Worm (Caenorhabditis elegans) whole organism, L1 larva: ENCODE results near the gene K08H2.7.

Source experiments
- C04F5.9 ChIP-seq: sonication (generic microtip); optimal IDR thresholded peaks from 2 replicates; lab custom pipeline; 2016; ENCODE audit warnings: missing genetic modification characterization, missing compliant biosample characterization
- F16B12.6 ChIP-seq: fragments of 150-350 bp; optimal IDR thresholded peaks from 2 replicates; lab custom pipeline; 2014; ENCODE audit warnings: missing biosample characterization, missing genetic modification characterization
- ama-1 ChIP-seq: fragments of 150-350 bp; optimal IDR thresholded peaks from 2 replicates; lab custom pipeline; 2014
- blmp-1 ChIP-seq: fragments of 150-350 bp; optimal IDR thresholded peaks from 2 replicates; lab custom pipeline; 2014; ENCODE audit warnings: missing biosample characterization, missing genetic modification characterization
- ceh-8 ChIP-seq: fragments of 200-800 bp; sonication (Bioruptor generic); optimal IDR thresholded peaks from 2 replicates; lab custom pipeline; 2018; ENCODE audit warnings: mild to moderate bottlenecking, missing genetic modification characterization, moderate library complexity, missing compliant biosample characterization
- ceh-82 ChIP-seq, 3 experiments: fragments of 150-350 bp in 1 of 3; sonication (generic microtip) in 2 of 3; optimal IDR thresholded peaks; 2 replicates each; lab custom pipeline; 2014 to 2017; ENCODE audit warnings: missing biosample characterization in 3 of 3, missing genetic modification characterization in 3 of 3
- ceh-90 ChIP-seq: sonication (generic microtip); optimal IDR thresholded peaks from 2 replicates; lab custom pipeline; 2016; ENCODE audit warnings: missing genetic modification characterization, missing compliant biosample characterization
- dpl-1 ChIP-seq, 3 experiments: fragments of 150-350 bp in 2 of 3; sonication (generic microtip) in 1 of 3; optimal IDR thresholded peaks; 2 replicates each; lab custom pipeline; 2014 to 2017; ENCODE audit warnings: missing biosample characterization in 3 of 3, missing genetic modification characterization in 3 of 3, missing genetic modification reagents in 3 of 3
- efl-3 ChIP-seq: fragments of 200-800 bp; sonication (Bioruptor generic); optimal IDR thresholded peaks from 2 replicates; lab custom pipeline; 2018; ENCODE audit warnings: mild to moderate bottlenecking, missing genetic modification characterization, missing compliant biosample characterization
- fkh-4 ChIP-seq: sonication (generic microtip); optimal IDR thresholded peaks from 2 replicates; lab custom pipeline; 2016; ENCODE audit warnings: missing compliant biosample characterization, missing genetic modification characterization, borderline replicate concordance
- fkh-8 ChIP-seq: sonication (generic microtip); optimal IDR thresholded peaks from 2 replicates; lab custom pipeline; 2016; ENCODE audit warnings: mild to moderate bottlenecking, missing genetic modification characterization, missing compliant biosample characterization
- fos-1 ChIP-seq: fragments of 150-350 bp; optimal IDR thresholded peaks from 2 replicates; lab custom pipeline; 2014; ENCODE audit warnings: missing biosample characterization, missing genetic modification characterization
- hlh-4 ChIP-seq: sonication (generic microtip); optimal IDR thresholded peaks from 2 replicates; lab custom pipeline; 2016; ENCODE audit warnings: mild to moderate bottlenecking, missing genetic modification characterization, missing compliant biosample characterization
- hpl-2 ChIP-seq: fragments of 150-350 bp; optimal IDR thresholded peaks from 2 replicates; lab custom pipeline; 2014; ENCODE audit warnings: missing biosample characterization, missing genetic modification reagents, missing genetic modification characterization
- irx-1 ChIP-seq: sonication (generic microtip); optimal IDR thresholded peaks from 2 replicates; lab custom pipeline; 2016; ENCODE audit warnings: missing genetic modification characterization, missing compliant biosample characterization
- lin-14 ChIP-seq: fragments of 200-800 bp; sonication (Bioruptor generic); optimal IDR thresholded peaks from 2 replicates; lab custom pipeline; 2018; ENCODE audit warnings: mild to moderate bottlenecking, missing genetic modification characterization, moderate library complexity, missing compliant biosample characterization
- lin-15B ChIP-seq: fragments of 150-350 bp; sonication (generic microtip); optimal IDR thresholded peaks from 3 replicates; lab custom pipeline; 2014; ENCODE audit warnings: missing biosample characterization, missing genetic modification characterization
- lin-35 ChIP-seq, 2 experiments: fragments of 150-350 bp; optimal IDR thresholded peaks; 2 replicates each; lab custom pipeline; 2014; ENCODE audit warnings: missing biosample characterization in 2 of 2, missing genetic modification characterization in 2 of 2, missing genetic modification reagents in 2 of 2
- mab-9 ChIP-seq: fragments of 200-800 bp; sonication (Bioruptor generic); IDR thresholded peaks from 2 replicates; pipeline ENCODE4 v1.3.6; 2022; ENCODE audit warnings: missing genetic modification reagents, missing genetic modification characterization, missing compliant biosample characterization
- mef-2 ChIP-seq: fragments of 150-350 bp; optimal IDR thresholded peaks from 2 replicates; lab custom pipeline; 2014; ENCODE audit warnings: missing biosample characterization, missing genetic modification characterization
- mep-1 ChIP-seq: fragments of 150-350 bp; optimal IDR thresholded peaks from 2 replicates; lab custom pipeline; 2014; ENCODE audit warnings: missing biosample characterization, missing genetic modification characterization
- nhr-11 ChIP-seq: fragments of 150-350 bp; optimal IDR thresholded peaks from 2 replicates; lab custom pipeline; 2014; ENCODE audit warnings: missing biosample characterization, missing genetic modification characterization
- nhr-12 ChIP-seq: sonication (generic microtip); optimal IDR thresholded peaks from 2 replicates; lab custom pipeline; 2017; ENCODE audit warnings: missing biosample characterization, missing genetic modification characterization
- nhr-19 ChIP-seq: fragments of 200-800 bp; sonication (Bioruptor generic); conservative IDR thresholded peaks from 2 replicates; pipeline ENCODE4 v1.3.6; 2022; ENCODE audit warnings: missing genetic modification characterization, missing compliant biosample characterization
- nhr-20 ChIP-seq: sonication (generic microtip); optimal IDR thresholded peaks from 2 replicates; lab custom pipeline; 2016; ENCODE audit warnings: mild to moderate bottlenecking, missing genetic modification characterization, missing compliant biosample characterization
- nhr-28 ChIP-seq: fragments of 150-350 bp; optimal IDR thresholded peaks from 2 replicates; lab custom pipeline; 2014; ENCODE audit warnings: missing biosample characterization, missing genetic modification characterization
- nhr-47 ChIP-seq: sonication (generic microtip); optimal IDR thresholded peaks from 2 replicates; lab custom pipeline; 2016; ENCODE audit warnings: mild to moderate bottlenecking, missing genetic modification characterization, moderate library complexity, missing compliant biosample characterization
- nhr-71 ChIP-seq: sonication (generic microtip); optimal IDR thresholded peaks from 2 replicates; lab custom pipeline; 2016; ENCODE audit warnings: mild to moderate bottlenecking, missing genetic modification characterization, moderate library complexity, missing compliant biosample characterization
- nhr-76 ChIP-seq: sonication (generic microtip); optimal IDR thresholded peaks from 2 replicates; lab custom pipeline; 2017; ENCODE audit warnings: missing biosample characterization, missing genetic modification characterization
- nhr-84 ChIP-seq: sonication (generic microtip); optimal IDR thresholded peaks from 2 replicates; lab custom pipeline; 2017; ENCODE audit warnings: missing biosample characterization, missing genetic modification characterization
- nhr-85 ChIP-seq: sonication (generic microtip); peaks from one replicate; lab custom pipeline; 2016; ENCODE audit warnings: missing genetic modification characterization, inconsistent platforms, missing compliant biosample characterization
- rnt-1 ChIP-seq: sonication (generic microtip); optimal IDR thresholded peaks from 2 replicates; lab custom pipeline; 2016; ENCODE audit warnings: mild to moderate bottlenecking, missing genetic modification characterization, moderate library complexity, missing compliant biosample characterization
- snpc-4 ChIP-seq: fragments of 150-350 bp; optimal IDR thresholded peaks from 2 replicates; lab custom pipeline; 2014; ENCODE audit warnings: missing biosample characterization, missing genetic modification characterization
- sox-4 ChIP-seq: sonication (generic microtip); optimal IDR thresholded peaks from 2 replicates; lab custom pipeline; 2016; ENCODE audit warnings: missing genetic modification characterization, missing compliant biosample characterization
- sptf-1 ChIP-seq: fragments of 150-350 bp; optimal IDR thresholded peaks from 2 replicates; lab custom pipeline; 2014; ENCODE audit warnings: missing biosample characterization, missing genetic modification characterization
- sup-37 ChIP-seq: fragments of 200-800 bp; sonication (Bioruptor generic); optimal IDR thresholded peaks from 2 replicates; lab custom pipeline; 2018; ENCODE audit warnings: mild to moderate bottlenecking, missing genetic modification characterization, missing compliant biosample characterization
- swsn-7 ChIP-seq: sonication (generic microtip); optimal IDR thresholded peaks from 2 replicates; lab custom pipeline; 2016; ENCODE audit warnings: missing genetic modification characterization, missing compliant biosample characterization
- tbx-2 ChIP-seq: sonication (generic microtip); optimal IDR thresholded peaks from 2 replicates; lab custom pipeline; 2016; ENCODE audit warnings: missing genetic modification characterization, missing compliant biosample characterization
- unc-130 ChIP-seq: fragments of 150-350 bp; optimal IDR thresholded peaks from 2 replicates; lab custom pipeline; 2017; ENCODE audit warnings: missing biosample characterization, missing genetic modification characterization, inconsistent platforms
- unc-30 ChIP-seq: sonication (generic microtip); optimal IDR thresholded peaks from 2 replicates; lab custom pipeline; 2017; ENCODE audit warnings: missing biosample characterization, missing genetic modification characterization
- unc-86 ChIP-seq: sonication (generic microtip); optimal IDR thresholded peaks from 2 replicates; lab custom pipeline; 2016; ENCODE audit warnings: missing genetic modification characterization, missing compliant biosample characterization
- unc-98 ChIP-seq: fragments of 200-800 bp; sonication (Bioruptor generic); IDR thresholded peaks from 2 replicates; pipeline ENCODE4 v1.3.6; 2022; ENCODE audit warnings: missing genetic modification characterization, missing compliant biosample characterization
- zag-1 ChIP-seq: fragments of 150-350 bp; optimal IDR thresholded peaks from 2 replicates; lab custom pipeline; 2014; ENCODE audit warnings: missing biosample characterization, missing genetic modification characterization
- zip-4 ChIP-seq: fragments of 200-800 bp; sonication (Bioruptor generic); optimal IDR thresholded peaks from 2 replicates; lab custom pipeline; 2018; ENCODE audit warnings: mild to moderate bottlenecking, missing genetic modification characterization, moderate library complexity, missing compliant biosample characterization
- ztf-11 ChIP-seq, 2 experiments: sonication (generic microtip); optimal IDR thresholded peaks; 2 replicates each; lab custom pipeline; 2016 to 2017; ENCODE audit warnings: missing genetic modification characterization in 2 of 2, missing biosample characterization in 1 of 2, missing compliant biosample characterization in 1 of 2
- ztf-4 ChIP-seq: fragments of 150-350 bp; optimal IDR thresholded peaks from 2 replicates; lab custom pipeline; 2014; ENCODE audit warnings: missing biosample characterization, missing genetic modification characterization

The K08H2.7 gene

ce11 chrX:13225111-13225905, 22.9 kb downstream of the K08H2.7 start (continued):
- TF ChIP-seq sup-37 (GFP tag; lab: Kevin White, UChicago) (no peak), unc-98 (GFP tag; lab: Robert Waterston, UW) (no peak), ceh-90 (tag; lab: Kevin White, UChicago) (no peak), mef-2 (no peak), rnt-1 (tag; lab: Kevin White, UChicago) (peak; percentile 35), nhr-12 (tag; lab: Kevin White, UChicago) (no peak), nhr-11 (no peak), nhr-76 (tag; lab: Kevin White, UChicago) (no peak), unc-30 (no peak), snpc-4 (tag; lab: Kevin White, UChicago) (no peak), nhr-20 (peak; percentile 16), lin-15B (tag; lab: Kevin White, UChicago) (no peak), nhr-19 (no peak), nhr-71 (tag; lab: Kevin White, UChicago) (peak; percentile 19), mab-9 (GFP tag; lab: Robert Waterston, UW) (no peak), sox-4 (tag; lab: Kevin White, UChicago) (peak; percentile 14), lin-14 (peak; percentile 47), irx-1 (tag; lab: Kevin White, UChicago) (no peak), hpl-2 (no peak), nhr-85 (peak; percentile 75), nhr-84 (tag; lab: Kevin White, UChicago) (no peak), ztf-4 (no peak), unc-86 (tag; lab: Kevin White, UChicago) (no peak), fos-1 (no peak), ceh-82 (tag; optimal IDR thresholded peaks at IDR 0.05; lab: Kevin White, UChicago) (peak in 1 of 3 experiments; percentile 13), C04F5.9 (tag; lab: Kevin White, UChicago) (no peak), efl-3 (GFP tag; lab: Kevin White, UChicago) (no peak), zag-1 (tag; lab: Kevin White, UChicago) (no peak), mep-1 (tag; lab: Kevin White, UChicago) (peak; percentile 45), zip-4 (GFP tag; lab: Kevin White, UChicago) (no peak), nhr-47 (tag; lab: Kevin White, UChicago) (peak; percentile 17), ama-1 (lab: Kevin White, UChicago) (no peak), lin-35 (GFP tag; optimal IDR thresholded peaks at IDR 0.05; lab: Kevin White, UChicago) (peak in 1 of 2 experiments; percentile 44), swsn-7 (tag; lab: Kevin White, UChicago) (no peak), ztf-11 (tag; optimal IDR thresholded peaks at IDR 0.05; lab: Kevin White, UChicago) (peak in 1 of 2 experiments; percentile 50), nhr-28 (tag; lab: Kevin White, UChicago) (no peak), fkh-8 (peak; percentile 77), fkh-4 (tag; lab: Kevin White, UChicago) (no peak), hlh-4 (tag; lab: Kevin White, UChicago) (peak; percentile 49), F16B12.6 (tag; lab: Kevin White, UChicago) (no peak)

DNA sequence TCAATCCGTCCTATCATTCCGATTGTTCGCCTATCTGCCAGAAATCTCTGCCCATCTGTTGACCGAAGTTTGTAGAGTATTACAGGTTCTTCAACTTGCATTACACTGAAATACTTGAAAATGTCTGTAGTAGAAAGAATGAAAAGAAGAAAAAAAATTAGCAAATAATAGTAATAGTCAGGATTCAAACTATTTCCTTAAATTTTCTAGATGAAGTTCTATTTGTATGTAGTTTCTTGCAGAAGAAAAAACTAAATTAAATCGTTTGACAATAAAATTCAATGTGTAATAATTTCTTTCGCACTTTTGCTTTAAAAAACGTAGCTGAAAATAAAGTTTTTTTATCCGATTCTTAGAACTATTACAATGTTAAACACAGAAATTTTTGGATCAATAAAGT, 23.6 kb downstream of the K08H2.7 start, which contains the start of gene skr-19:
Gene skr-19 (minus strand): TSS at position 101 of the 400 bp plus-strand sequence.
- TF ChIP-seq sox-4 (tag; lab: Kevin White, UChicago), result no peak

DNA sequence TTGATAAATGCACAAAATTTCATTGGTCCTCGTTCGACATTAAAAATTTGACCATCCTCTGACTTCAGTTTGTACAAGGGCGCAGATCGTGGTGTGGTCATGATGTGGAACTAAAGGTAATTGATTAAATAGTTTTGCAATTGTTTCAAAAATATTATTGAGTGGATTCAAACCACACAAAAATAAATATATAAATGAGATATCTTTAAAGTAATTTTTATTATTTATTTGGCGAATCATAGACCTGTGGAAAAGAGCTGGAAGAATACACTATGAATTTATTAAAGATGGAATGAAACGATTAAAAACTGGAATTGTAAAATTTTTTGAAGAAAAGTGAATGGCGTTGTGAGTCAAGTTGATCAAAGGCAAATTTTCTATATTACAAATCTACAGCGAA, 24.8 kb downstream of the K08H2.7 start, which contains the start of gene skr-20:
Gene skr-20 (minus strand): TSS at position 101 of the 400 bp plus-strand sequence.
- TF ChIP-seq blmp-1 (tag; lab: Kevin White, UChicago) (no peak), tbx-2 (no peak), ztf-4 (no peak), sptf-1 (no peak), dpl-1 (GFP tag; optimal IDR thresholded peaks at IDR 0.05; lab: Kevin White, UChicago) (no peak), swsn-7 (tag; lab: Kevin White, UChicago) (no peak), unc-130 (no peak), ceh-8 (GFP tag; lab: Kevin White, UChicago) (no peak)
